Fruit fly (Drosophila melanogaster) whole organism, embryonic: Measurements from ENCODE around the gene Ufl1.

Experiments
- Atf-2 ChIP-seq: fragments of 200-800 bp; sonication (Bioruptor generic); optimal IDR thresholded peaks from 2 replicates; lab custom pipeline; 2016; ENCODE audit warnings: missing biosample characterization, missing genetic modification characterization
- CG12155 ChIP-seq: fragments of 200-800 bp; sonication (Bioruptor generic); optimal IDR thresholded peaks from 3 replicates; lab custom pipeline; 2016; ENCODE audit warnings: missing biosample characterization, missing genetic modification characterization
- CG13424 ChIP-seq: fragments of 200-800 bp; sonication (Bioruptor generic); optimal IDR thresholded peaks from 2 replicates; lab custom pipeline; 2019; ENCODE audit warnings: missing biosample characterization, mild to moderate bottlenecking, missing genetic modification characterization, moderate library complexity
- CG17361 ChIP-seq: fragments of 200-800 bp; sonication (Bioruptor generic); IDR thresholded peaks from 3 replicates; pipeline ENCODE4 v1.3.6; 2022; ENCODE audit warnings: missing biosample characterization, missing genetic modification characterization
- CG17568 ChIP-seq: fragments of 200-800 bp; sonication (Bioruptor generic); optimal IDR thresholded peaks from 2 replicates; lab custom pipeline; 2018; ENCODE audit warnings: missing biosample characterization, mild to moderate bottlenecking, missing genetic modification characterization, moderate library complexity
- CG17612 ChIP-seq: fragments of 200-800 bp; sonication (Bioruptor generic); IDR thresholded peaks from 2 replicates; pipeline ENCODE4 v1.3.6; 2022; ENCODE audit warnings: missing biosample characterization, missing genetic modification characterization
- CG18599 ChIP-seq: fragments of 200-800 bp; sonication (Bioruptor generic); optimal IDR thresholded peaks from 3 replicates; lab custom pipeline; 2017; ENCODE audit warnings: missing biosample characterization, missing genetic modification characterization, mild to moderate bottlenecking, moderate library complexity, missing genetic modification reagents
- CG30403 ChIP-seq: fragments of 200-800 bp; sonication (Bioruptor generic); optimal IDR thresholded peaks from 3 replicates; lab custom pipeline; 2016; ENCODE audit warnings: missing biosample characterization, missing genetic modification characterization
- CG3281 ChIP-seq: fragments of 200-800 bp; sonication (Bioruptor generic); optimal IDR thresholded peaks from 3 replicates; lab custom pipeline; 2017; ENCODE audit warnings: missing biosample characterization, mild to moderate bottlenecking, missing genetic modification characterization
- CG5180 ChIP-seq: fragments of 200-800 bp; sonication (Bioruptor generic); optimal IDR thresholded peaks from 3 replicates; lab custom pipeline; 2017; ENCODE audit warnings: missing biosample characterization, missing genetic modification characterization, mild to moderate bottlenecking, moderate library complexity, missing genetic modification reagents
- CG7271 ChIP-seq: fragments of 200-800 bp; sonication (Bioruptor generic); optimal IDR thresholded peaks from 2 replicates; lab custom pipeline; 2018; ENCODE audit warnings: missing biosample characterization, mild to moderate bottlenecking, missing genetic modification characterization, moderate library complexity
- CG7372 ChIP-seq: fragments of 200-800 bp; sonication (Bioruptor generic); IDR thresholded peaks from 2 replicates; pipeline ENCODE4 v1.3.6; 2022; ENCODE audit warnings: missing biosample characterization, missing genetic modification characterization
- CG7556 ChIP-seq: fragments of 200-800 bp; sonication (Bioruptor generic); optimal IDR thresholded peaks from 2 replicates; lab custom pipeline; 2017; ENCODE audit warnings: missing biosample characterization, mild to moderate bottlenecking, missing genetic modification characterization
- CG8290 ChIP-seq, 3 experiments: fragments of 200-800 bp; sonication (Bioruptor generic); optimal IDR thresholded peaks; 2 replicates each; lab custom pipeline; 2016 to 2019; ENCODE audit warnings: missing biosample characterization in 3 of 3, missing genetic modification characterization in 3 of 3, mild to moderate bottlenecking in 2 of 3, moderate library complexity in 1 of 3
- CG8478 ChIP-seq: fragments of >200 bp; optimal IDR thresholded peaks from 2 replicates; lab custom pipeline; 2018
- CG9727 ChIP-seq: fragments of 200-800 bp; sonication (Bioruptor generic); optimal IDR thresholded peaks from 3 replicates; lab custom pipeline; 2017; ENCODE audit warnings: missing biosample characterization, mild to moderate bottlenecking, missing genetic modification characterization
- Dll ChIP-seq: fragments of 200-800 bp; sonication (Bioruptor generic); IDR thresholded peaks from 4 replicates; pipeline ENCODE4 v1.3.6; 2022; ENCODE audit warnings: missing biosample characterization, missing genetic modification characterization; ENCODE audit not compliant: partially characterized antibody
- Eip74EF ChIP-seq, 2 experiments: fragments of 200-800 bp in 1 of 2; fragments of >200 bp in 1 of 2; sonication (Bioruptor generic) in 1 of 2; optimal IDR thresholded peaks; 2 replicates each; lab custom pipeline; 2017 to 2019; ENCODE audit warnings: missing biosample characterization in 2 of 2, missing genetic modification characterization in 2 of 2, mild to moderate bottlenecking in 1 of 2, moderate library complexity in 1 of 2
- Ets97D ChIP-seq: fragments of 200-800 bp; sonication (Bioruptor generic); optimal IDR thresholded peaks from 3 replicates; lab custom pipeline; 2016; ENCODE audit warnings: missing biosample characterization, missing genetic modification characterization
- Fer2 ChIP-seq: fragments of 200-800 bp; sonication (Bioruptor generic); optimal IDR thresholded peaks from 2 replicates; lab custom pipeline; 2018; ENCODE audit warnings: missing biosample characterization, mild to moderate bottlenecking, missing genetic modification characterization, moderate library complexity
- HHEX ChIP-seq: fragments of 200-800 bp; sonication (Bioruptor generic); optimal IDR thresholded peaks from 3 replicates; lab custom pipeline; 2017; ENCODE audit warnings: missing biosample characterization, mild to moderate bottlenecking, missing genetic modification characterization, missing genetic modification reagents
- Side ChIP-seq: fragments of 200-800 bp; sonication (Bioruptor generic); optimal IDR thresholded peaks from 2 replicates; lab custom pipeline; 2016; ENCODE audit warnings: missing biosample characterization, missing genetic modification characterization
- Sox102F ChIP-seq: fragments of 200-800 bp; sonication (Bioruptor generic); optimal IDR thresholded peaks from 2 replicates; lab custom pipeline; 2018; ENCODE audit warnings: missing biosample characterization, mild to moderate bottlenecking, missing genetic modification characterization, moderate library complexity
- Spps ChIP-seq: fragments of 200-800 bp; sonication (Bioruptor generic); optimal IDR thresholded peaks from 2 replicates; lab custom pipeline; 2018; ENCODE audit warnings: missing biosample characterization, mild to moderate bottlenecking, missing genetic modification characterization
- Xbp1 ChIP-seq: fragments of 200-800 bp; sonication (Bioruptor generic); optimal IDR thresholded peaks from 3 replicates; lab custom pipeline; 2016; ENCODE audit warnings: missing biosample characterization, mild to moderate bottlenecking, missing genetic modification characterization
- YL-1 ChIP-seq: fragments of 200-800 bp; sonication (Bioruptor generic); optimal IDR thresholded peaks from 3 replicates; lab custom pipeline; 2017; ENCODE audit warnings: missing biosample characterization, mild to moderate bottlenecking, missing genetic modification characterization
- ac ChIP-seq: fragments of 200-800 bp; sonication (Bioruptor generic); optimal IDR thresholded peaks from 3 replicates; lab custom pipeline; 2017; ENCODE audit warnings: missing biosample characterization, mild to moderate bottlenecking, missing genetic modification characterization
- ato ChIP-seq: fragments of 200-800 bp; sonication (Bioruptor generic); IDR thresholded peaks from 2 replicates; pipeline ENCODE4 v1.3.6; 2022; ENCODE audit warnings: missing biosample characterization, missing genetic modification characterization; ENCODE audit not compliant: partially characterized antibody
- btn ChIP-seq: fragments of 200-800 bp; sonication (Bioruptor generic); optimal IDR thresholded peaks from 2 replicates; lab custom pipeline; 2016; ENCODE audit warnings: missing biosample characterization, missing genetic modification characterization
- cwo ChIP-seq: fragments of 200-800 bp; sonication (Bioruptor generic); optimal IDR thresholded peaks from 3 replicates; lab custom pipeline; 2017; ENCODE audit warnings: missing biosample characterization, missing genetic modification characterization, mild to moderate bottlenecking, moderate library complexity, missing genetic modification reagents
- emc ChIP-seq: fragments of 200-800 bp; sonication (Bioruptor generic); optimal IDR thresholded peaks from 2 replicates; lab custom pipeline; 2016; ENCODE audit warnings: missing biosample characterization, missing genetic modification characterization
- jigr1 ChIP-seq: fragments of 200-800 bp; sonication (Bioruptor generic); IDR thresholded peaks from 3 replicates; pipeline ENCODE4 v1.3.6; 2022; ENCODE audit warnings: missing biosample characterization, missing genetic modification characterization
- lov ChIP-seq, 2 experiments: fragments of 200-800 bp in 1 of 2; fragments of >200 bp in 1 of 2; sonication (Bioruptor generic) in 1 of 2; IDR thresholded peaks in 1 of 2; optimal IDR thresholded peaks in 1 of 2; 2 replicates in 1 of 2; 3 replicates in 1 of 2; pipeline versions ENCODE4 v1.3.6 to Lab custom; 2017 to 2022; ENCODE audit warnings: missing biosample characterization in 1 of 2, missing genetic modification characterization in 1 of 2
- mam ChIP-seq: fragments of 200-800 bp; sonication (Bioruptor generic); optimal IDR thresholded peaks from 3 replicates; lab custom pipeline; 2016; ENCODE audit warnings: missing biosample characterization, missing genetic modification characterization
- pan ChIP-seq, 4 experiments: fragments of >200 bp in 3 of 4; fragments of 200-800 bp in 1 of 4; sonication (Bioruptor generic) in 1 of 4; optimal IDR thresholded peaks in 3 of 4; IDR thresholded peaks in 1 of 4; 2 replicates each; pipeline versions ENCODE4 v1.3.6 to Lab custom; 2017 to 2022; ENCODE audit warnings: missing biosample characterization in 2 of 4, missing genetic modification characterization in 2 of 4, mixed read lengths in 1 of 4
- phol ChIP-seq: fragments of 200-800 bp; sonication (Bioruptor generic); optimal IDR thresholded peaks from 3 replicates; lab custom pipeline; 2018; ENCODE audit warnings: missing biosample characterization, mild to moderate bottlenecking, missing genetic modification characterization, moderate library complexity
- pzg ChIP-seq: fragments of 200-800 bp; sonication (Bioruptor generic); optimal IDR thresholded peaks from 3 replicates; lab custom pipeline; 2018; ENCODE audit warnings: missing biosample characterization, mild to moderate bottlenecking, missing genetic modification characterization, moderate library complexity
- row ChIP-seq: fragments of 200-800 bp; sonication (Bioruptor generic); IDR thresholded peaks from 3 replicates; pipeline ENCODE4 v1.3.6; 2022; ENCODE audit warnings: missing biosample characterization, missing genetic modification characterization
- run ChIP-seq: fragments of 200-800 bp; sonication (Bioruptor generic); optimal IDR thresholded peaks from 3 replicates; lab custom pipeline; 2018; ENCODE audit warnings: missing biosample characterization, mild to moderate bottlenecking, missing genetic modification characterization
- seq ChIP-seq: fragments of 200-800 bp; sonication (Bioruptor generic); IDR thresholded peaks from 2 replicates; pipeline ENCODE4 v1.3.6; 2022; ENCODE audit warnings: missing biosample characterization, missing genetic modification characterization
- sim ChIP-seq: fragments of 200-800 bp; sonication (Bioruptor generic); IDR thresholded peaks from 2 replicates; pipeline ENCODE4 v1.3.6; 2022; ENCODE audit warnings: missing biosample characterization, missing genetic modification characterization
- slou ChIP-seq: fragments of 200-800 bp; sonication (Bioruptor generic); optimal IDR thresholded peaks from 3 replicates; lab custom pipeline; 2016; ENCODE audit warnings: missing biosample characterization, missing genetic modification characterization
- sna ChIP-seq: fragments of 200-800 bp; sonication (Bioruptor generic); IDR thresholded peaks from 2 replicates; pipeline ENCODE4 v1.3.6; 2022; ENCODE audit warnings: missing biosample characterization, missing genetic modification characterization; ENCODE audit not compliant: partially characterized antibody
- sug ChIP-seq: fragments of 200-800 bp; optimal IDR thresholded peaks from 2 replicates; lab custom pipeline; 2019; ENCODE audit warnings: missing biosample characterization, mild to moderate bottlenecking, missing genetic modification characterization, moderate library complexity
- tll ChIP-seq, 2 experiments: fragments of 200-800 bp in 1 of 2; fragments of >200 bp in 1 of 2; sonication (Bioruptor generic) in 1 of 2; optimal IDR thresholded peaks; 2 replicates each; lab custom pipeline; 2017 to 2019; ENCODE audit warnings: missing biosample characterization in 2 of 2, missing genetic modification characterization in 2 of 2, mild to moderate bottlenecking in 1 of 2, moderate library complexity in 1 of 2
- trem ChIP-seq: fragments of 200-800 bp; optimal IDR thresholded peaks from 3 replicates; lab custom pipeline; 2019; ENCODE audit warnings: missing biosample characterization, mild to moderate bottlenecking, missing genetic modification characterization, moderate library complexity
- vfl ChIP-seq: fragments of 200-800 bp; sonication (Bioruptor generic); optimal IDR thresholded peaks from 2 replicates; lab custom pipeline; 2016; ENCODE audit warnings: missing biosample characterization, missing genetic modification characterization
- zfh2 ChIP-seq: fragments of 200-800 bp; sonication (Bioruptor generic); optimal IDR thresholded peaks from 2 replicates; lab custom pipeline; 2016; ENCODE audit warnings: missing biosample characterization, missing genetic modification characterization

The Ufl1 gene

DNA sequence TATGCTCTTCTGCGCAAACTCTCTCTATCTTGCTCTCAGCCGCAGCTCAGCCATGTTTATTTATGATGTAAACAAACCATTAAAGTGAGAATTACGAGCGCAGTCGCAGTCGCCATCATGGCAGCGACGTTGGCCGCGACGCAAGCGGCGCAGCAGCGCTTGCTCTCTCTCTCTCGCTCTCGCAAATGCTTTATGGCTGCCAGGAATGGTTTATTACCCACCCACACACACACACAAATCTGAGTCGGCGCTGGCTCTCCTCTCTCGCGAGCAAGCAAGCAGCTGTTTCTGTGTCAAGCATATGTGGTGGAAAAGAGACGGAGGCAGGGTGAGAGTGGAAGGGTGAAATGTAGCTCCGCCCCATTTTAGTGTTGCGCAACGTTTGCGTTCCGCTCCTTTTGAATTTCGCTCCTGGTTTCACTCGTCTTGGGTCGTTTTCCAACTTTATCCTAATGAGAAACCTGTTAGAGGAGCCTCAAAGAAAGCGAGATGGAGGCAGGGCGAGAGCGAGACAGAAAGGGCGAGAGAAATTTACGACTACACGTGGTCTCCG lies 36.9 kb downstream of the Ufl1 start (continued):
- TF ChIP-seq CG7372 (GFP tag; lab: Robert Waterston, UW): no peak
- peak in 1 of 2 experiments; percentile 88 for TF ChIP-seq tll (GFP tag; optimal IDR thresholded peaks at IDR 0.05; lab: Kevin White, UChicago)
- TF ChIP-seq Eip74EF (GFP tag; optimal IDR thresholded peaks at IDR 0.05; lab: Kevin White, UChicago): no peak
- TF ChIP-seq CG17361: no peak
- TF ChIP-seq slou: no peak
- peak; percentile 16 for TF ChIP-seq HHEX (GFP tag; lab: Kevin White, UChicago)
- TF ChIP-seq vfl (GFP tag; lab: Kevin White, UChicago): peak; percentile 18
- no peak for TF ChIP-seq CG13424 (tag; lab: Kevin White, UChicago)
- no peak for TF ChIP-seq CG12155
- TF ChIP-seq ac (GFP tag; lab: Kevin White, UChicago): peak; percentile 91
- TF ChIP-seq lov (optimal IDR thresholded peaks at IDR 0.05; lab: Kevin White, UChicago): no peak
- no peak; the same call in 2 of the 3 replicates for TF ChIP-seq lov (GFP tag; IDR thresholded peaks at IDR 0.05; lab: Robert Waterston, UW)
- TF ChIP-seq YL-1 (GFP tag; lab: Kevin White, UChicago): no peak
- TF ChIP-seq CG7271: no peak
- no peak for TF ChIP-seq CG17612 (GFP tag; lab: Robert Waterston, UW)
- TF ChIP-seq CG7556: no peak
- no peak for TF ChIP-seq emc
- TF ChIP-seq CG3281 (GFP tag; lab: Kevin White, UChicago): no peak
- no peak for TF ChIP-seq cwo
- TF ChIP-seq Xbp1: peak; percentile 10
- no peak for TF ChIP-seq CG17568 (GFP tag; lab: Kevin White, UChicago)
- peak; percentile 10 for TF ChIP-seq CG9727 (GFP tag; lab: Kevin White, UChicago)
- TF ChIP-seq CG5180 (GFP tag; lab: Kevin White, UChicago): no peak
- no peak; the same call in 2 of the 3 replicates for TF ChIP-seq row (GFP tag; lab: Robert Waterston, UW)
- no peak for TF ChIP-seq Sox102F (GFP tag; lab: Kevin White, UChicago)
- TF ChIP-seq mam (GFP tag; lab: Kevin White, UChicago): peak; percentile 31
- TF ChIP-seq jigr1: no peak
- TF ChIP-seq btn (GFP tag; lab: Kevin White, UChicago): no peak
- TF ChIP-seq Dll (GFP tag; lab: Robert Waterston, UW): peak; percentile 47; the same call in 2 of the 4 replicates
- no peak for TF ChIP-seq CG30403 (GFP tag; lab: Kevin White, UChicago)
- TF ChIP-seq trem (tag; lab: Kevin White, UChicago): peak; percentile 5
- no peak for TF ChIP-seq Fer2 (tag; lab: Kevin White, UChicago)
- no peak for TF ChIP-seq Side (GFP tag; lab: Kevin White, UChicago)
- peak; percentile 3 for TF ChIP-seq pzg
- TF ChIP-seq CG18599 (GFP tag; lab: Kevin White, UChicago): peak; percentile 60
- TF ChIP-seq Spps (tag; lab: Kevin White, UChicago): no peak
- TF ChIP-seq ato (GFP tag; lab: Robert Waterston, UW): no peak
- no peak for TF ChIP-seq zfh2
- TF ChIP-seq seq: peak; percentile 74
- no peak for TF ChIP-seq Atf-2 (GFP tag; lab: Kevin White, UChicago)
- TF ChIP-seq pan (optimal IDR thresholded peaks at IDR 0.05; lab: Kevin White, UChicago): no peak
- TF ChIP-seq pan (GFP tag; optimal IDR thresholded peaks at IDR 0.05 in 1 of 2, IDR thresholded peaks at IDR 0.05 in 1 of 2): no peak
- TF ChIP-seq CG8290 (GFP tag; optimal IDR thresholded peaks at IDR 0.05; lab: Kevin White, UChicago): peak; percentile 48
- TF ChIP-seq CG8290 (tag; optimal IDR thresholded peaks at IDR 0.05; lab: Kevin White, UChicago): peak in 1 of 2 experiments; percentile 23
- no peak for TF ChIP-seq sug (tag; lab: Kevin White, UChicago)
- TF ChIP-seq run (tag; lab: Kevin White, UChicago): no peak
- TF ChIP-seq sim (GFP tag; lab: Robert Waterston, UW): no peak
- peak; percentile 83 for TF ChIP-seq phol (tag; lab: Kevin White, UChicago)
- peak; percentile 84 for TF ChIP-seq CG8478 (lab: Kevin White, UChicago)
- TF ChIP-seq sna: no peak
- TF ChIP-seq Ets97D (GFP tag; lab: Kevin White, UChicago): no peak
